Fruit fly (Drosophila melanogaster) whole organism, embryonic: Measurements from ENCODE around the gene CG32271.
A peak's percentile ranks its signal among the peaks of the same experiment; 100 is the strongest.

Experiments
- Awh ChIP-seq: fragments of 200-800 bp; sonication (Bioruptor generic); IDR thresholded peaks from 2 replicates; pipeline ENCODE4, ENCODE4 v1.3.6; 2022; ENCODE audit warnings: missing biosample characterization, missing genetic modification characterization
- Blimp-1 ChIP-seq: fragments of 200-800 bp; sonication (Bioruptor generic); optimal IDR thresholded peaks from 3 replicates; lab custom pipeline; 2018; ENCODE audit warnings: missing biosample characterization, missing genetic modification characterization, mild to moderate bottlenecking, moderate library complexity, missing genetic modification reagents
- CG10147 ChIP-seq: fragments of 200-800 bp; sonication (Bioruptor generic); optimal IDR thresholded peaks from 2 replicates; lab custom pipeline; 2019; ENCODE audit warnings: missing biosample characterization, mild to moderate bottlenecking, missing genetic modification characterization, moderate library complexity
- CG11093 ChIP-seq: fragments of 200-800 bp; sonication (Bioruptor generic); IDR thresholded peaks from 3 replicates; pipeline ENCODE4 v1.3.6; 2022; ENCODE audit warnings: missing biosample characterization, missing genetic modification characterization
- CG11398 ChIP-seq: fragments of 200-800 bp; sonication (Bioruptor generic); optimal IDR thresholded peaks from 2 replicates; lab custom pipeline; 2016; ENCODE audit warnings: missing biosample characterization, missing genetic modification characterization
- CG11504 ChIP-seq: fragments of 200-800 bp; sonication (Bioruptor generic); optimal IDR thresholded peaks from 3 replicates; lab custom pipeline; 2019; ENCODE audit warnings: missing biosample characterization, mild to moderate bottlenecking, missing genetic modification characterization, moderate library complexity
- CG11696 ChIP-seq: fragments of 200-800 bp; sonication (Bioruptor generic); IDR thresholded peaks from 2 replicates; pipeline ENCODE4 v1.3.6; 2022; ENCODE audit warnings: missing biosample characterization, missing genetic modification characterization
- CG14667 ChIP-seq: fragments of 200-800 bp; sonication (Bioruptor generic); IDR thresholded peaks from 2 replicates; pipeline ENCODE4 v1.3.6; 2022; ENCODE audit warnings: missing biosample characterization, missing genetic modification characterization
- CG14710 ChIP-seq: fragments of 200-800 bp; sonication (Bioruptor generic); optimal IDR thresholded peaks from 3 replicates; lab custom pipeline; 2019; ENCODE audit warnings: missing biosample characterization, mild to moderate bottlenecking, missing genetic modification characterization, moderate library complexity
- CG16813 ChIP-seq: fragments of 200-800 bp; sonication (Bioruptor generic); IDR thresholded peaks from 3 replicates; pipeline ENCODE4 v1.3.6; 2022; ENCODE audit warnings: missing biosample characterization, missing genetic modification characterization; ENCODE audit not compliant: partially characterized antibody
- CG16863 ChIP-seq: fragments of 200-800 bp; sonication (Bioruptor generic); optimal IDR thresholded peaks from 3 replicates; lab custom pipeline; 2016; ENCODE audit warnings: missing biosample characterization, missing genetic modification characterization
- CG17568 ChIP-seq: fragments of 200-800 bp; sonication (Bioruptor generic); optimal IDR thresholded peaks from 2 replicates; lab custom pipeline; 2018; ENCODE audit warnings: missing biosample characterization, mild to moderate bottlenecking, missing genetic modification characterization, moderate library complexity
- CG17829 ChIP-seq: fragments of 200-800 bp; optimal IDR thresholded peaks from 2 replicates; lab custom pipeline; 2019; ENCODE audit warnings: missing biosample characterization, mild to moderate bottlenecking, missing genetic modification characterization, moderate library complexity
- CG18262 ChIP-seq: fragments of 200-800 bp; optimal IDR thresholded peaks from 3 replicates; lab custom pipeline; 2019; ENCODE audit warnings: missing biosample characterization, mild to moderate bottlenecking, missing genetic modification characterization, moderate library complexity
- CG30403 ChIP-seq: fragments of 200-800 bp; sonication (Bioruptor generic); optimal IDR thresholded peaks from 3 replicates; lab custom pipeline; 2016; ENCODE audit warnings: missing biosample characterization, missing genetic modification characterization
- CG3065 ChIP-seq: fragments of 200-800 bp; sonication (Bioruptor generic); optimal IDR thresholded peaks from 2 replicates; lab custom pipeline; 2016; ENCODE audit warnings: missing biosample characterization, missing genetic modification characterization
- CG3281 ChIP-seq: fragments of 200-800 bp; sonication (Bioruptor generic); optimal IDR thresholded peaks from 3 replicates; lab custom pipeline; 2017; ENCODE audit warnings: missing biosample characterization, mild to moderate bottlenecking, missing genetic modification characterization
- CG33213 ChIP-seq: fragments of 200-800 bp; sonication (Bioruptor generic); optimal IDR thresholded peaks from 3 replicates; lab custom pipeline; 2016; ENCODE audit warnings: missing biosample characterization, missing genetic modification characterization
- CG6813 ChIP-seq: fragments of 200-800 bp; sonication (Bioruptor generic); optimal IDR thresholded peaks from 2 replicates; lab custom pipeline; 2017; ENCODE audit warnings: missing biosample characterization, missing genetic modification characterization, mild to moderate bottlenecking, moderate library complexity, missing genetic modification reagents
- CG7372 ChIP-seq: fragments of 200-800 bp; sonication (Bioruptor generic); IDR thresholded peaks from 2 replicates; pipeline ENCODE4 v1.3.6; 2022; ENCODE audit warnings: missing biosample characterization, missing genetic modification characterization
- CG7556 ChIP-seq: fragments of 200-800 bp; sonication (Bioruptor generic); optimal IDR thresholded peaks from 2 replicates; lab custom pipeline; 2017; ENCODE audit warnings: missing biosample characterization, mild to moderate bottlenecking, missing genetic modification characterization
- CG7987 ChIP-seq: fragments of 200-800 bp; sonication (Bioruptor generic); optimal IDR thresholded peaks from 2 replicates; lab custom pipeline; 2018; ENCODE audit warnings: missing biosample characterization, mild to moderate bottlenecking, missing genetic modification characterization, moderate library complexity
- CG8089 ChIP-seq: fragments of 200-800 bp; sonication (Bioruptor generic); optimal IDR thresholded peaks from 3 replicates; lab custom pipeline; 2016; ENCODE audit warnings: missing biosample characterization, missing genetic modification characterization
- CoRest ChIP-seq: fragments of 200-800 bp; sonication (Bioruptor generic); optimal IDR thresholded peaks from 3 replicates; lab custom pipeline; 2018; ENCODE audit warnings: missing biosample characterization, mild to moderate bottlenecking, missing genetic modification characterization, moderate library complexity
- D19A ChIP-seq: fragments of 200-800 bp; optimal IDR thresholded peaks from 3 replicates; lab custom pipeline; 2019; ENCODE audit warnings: missing biosample characterization, mild to moderate bottlenecking, missing genetic modification characterization, moderate library complexity
- Doc3 ChIP-seq: fragments of 200-800 bp; sonication (Bioruptor generic); IDR thresholded peaks from 3 replicates; pipeline ENCODE4 v1.3.6; 2022; ENCODE audit warnings: missing biosample characterization, missing genetic modification characterization; ENCODE audit not compliant: partially characterized antibody
- Dp ChIP-seq: fragments of 200-800 bp; sonication (Bioruptor generic); optimal IDR thresholded peaks from 2 replicates; lab custom pipeline; 2018; ENCODE audit warnings: missing biosample characterization, mild to moderate bottlenecking, missing genetic modification characterization, moderate library complexity
- Drgx ChIP-seq: fragments of 200-800 bp; sonication (Bioruptor generic); IDR thresholded peaks from 2 replicates; pipeline ENCODE4 v1.3.6; 2022; ENCODE audit warnings: missing biosample characterization, missing genetic modification characterization
- Fer2 ChIP-seq: fragments of 200-800 bp; sonication (Bioruptor generic); optimal IDR thresholded peaks from 2 replicates; lab custom pipeline; 2018; ENCODE audit warnings: missing biosample characterization, mild to moderate bottlenecking, missing genetic modification characterization, moderate library complexity
- Opbp ChIP-seq: fragments of 200-800 bp; sonication (Bioruptor generic); IDR thresholded peaks from 3 replicates; pipeline ENCODE4 v1.3.6; 2022; ENCODE audit warnings: missing biosample characterization, missing genetic modification characterization; ENCODE audit not compliant: partially characterized antibody
- Sox102F ChIP-seq: fragments of 200-800 bp; sonication (Bioruptor generic); optimal IDR thresholded peaks from 2 replicates; lab custom pipeline; 2018; ENCODE audit warnings: missing biosample characterization, mild to moderate bottlenecking, missing genetic modification characterization, moderate library complexity
- ap ChIP-seq: fragments of 200-800 bp; sonication (Bioruptor generic); IDR thresholded peaks from 2 replicates; pipeline ENCODE4 v1.3.6; 2022; ENCODE audit warnings: missing biosample characterization, missing genetic modification characterization
- ato ChIP-seq: fragments of 200-800 bp; sonication (Bioruptor generic); IDR thresholded peaks from 2 replicates; pipeline ENCODE4 v1.3.6; 2022; ENCODE audit warnings: missing biosample characterization, missing genetic modification characterization; ENCODE audit not compliant: partially characterized antibody
- cg ChIP-seq: fragments of 200-800 bp; sonication (Bioruptor generic); optimal IDR thresholded peaks from 3 replicates; lab custom pipeline; 2019; ENCODE audit warnings: missing biosample characterization, mild to moderate bottlenecking, missing genetic modification characterization, moderate library complexity
- crol ChIP-seq: fragments of 200-800 bp; sonication (Bioruptor generic); IDR thresholded peaks from 2 replicates; pipeline ENCODE4 v1.3.6; 2022; ENCODE audit warnings: missing biosample characterization, missing genetic modification characterization
- crp ChIP-seq, 2 experiments: fragments of 200-800 bp; sonication (Bioruptor generic); optimal IDR thresholded peaks; 2 replicates in 1 of 2; 3 replicates in 1 of 2; lab custom pipeline; 2017; ENCODE audit warnings: missing biosample characterization in 2 of 2, missing genetic modification characterization in 2 of 2, mild to moderate bottlenecking in 1 of 2, moderate library complexity in 1 of 2
- gcm2 ChIP-seq: fragments of 200-800 bp; sonication (Bioruptor generic); optimal IDR thresholded peaks from 2 replicates; lab custom pipeline; 2016; ENCODE audit warnings: missing biosample characterization, missing genetic modification characterization
- hbn ChIP-seq: fragments of 200-800 bp; sonication (Bioruptor generic); IDR thresholded peaks from 2 replicates; pipeline ENCODE4 v1.3.6; 2022; ENCODE audit warnings: missing biosample characterization, missing genetic modification characterization; ENCODE audit not compliant: partially characterized antibody
- ind ChIP-seq: fragments of 200-800 bp; sonication (Bioruptor generic); optimal IDR thresholded peaks from 3 replicates; lab custom pipeline; 2016; ENCODE audit warnings: missing biosample characterization, missing genetic modification characterization
- mam ChIP-seq: fragments of 200-800 bp; sonication (Bioruptor generic); optimal IDR thresholded peaks from 3 replicates; lab custom pipeline; 2016; ENCODE audit warnings: missing biosample characterization, missing genetic modification characterization
- mld ChIP-seq: fragments of 200-800 bp; sonication (Bioruptor generic); IDR thresholded peaks from 3 replicates; pipeline ENCODE4 v1.3.6; 2022; ENCODE audit warnings: missing biosample characterization, missing genetic modification characterization; ENCODE audit not compliant: partially characterized antibody
- org-1 ChIP-seq: fragments of 200-800 bp; sonication (Bioruptor generic); optimal IDR thresholded peaks from 2 replicates; lab custom pipeline; 2017; ENCODE audit warnings: missing biosample characterization, missing genetic modification characterization
- repo ChIP-seq: fragments of 200-800 bp; sonication (Bioruptor generic); optimal IDR thresholded peaks from 2 replicates; lab custom pipeline; 2016; ENCODE audit warnings: missing biosample characterization, missing genetic modification characterization
- run ChIP-seq: fragments of 200-800 bp; sonication (Bioruptor generic); optimal IDR thresholded peaks from 3 replicates; lab custom pipeline; 2018; ENCODE audit warnings: missing biosample characterization, mild to moderate bottlenecking, missing genetic modification characterization
- sens-2 ChIP-seq: fragments of 200-800 bp; sonication (Bioruptor generic); IDR thresholded peaks from 2 replicates; pipeline ENCODE4 v1.3.6; 2022; ENCODE audit warnings: missing biosample characterization, missing genetic modification characterization
- slbo ChIP-seq: fragments of 200-800 bp; sonication (Bioruptor generic); IDR thresholded peaks from 2 replicates; pipeline ENCODE4 v1.3.6; 2022; ENCODE audit warnings: missing biosample characterization, missing genetic modification characterization
- tx ChIP-seq: fragments of 200-800 bp; sonication (Bioruptor generic); optimal IDR thresholded peaks from 2 replicates; lab custom pipeline; 2016; ENCODE audit warnings: missing biosample characterization, missing genetic modification characterization
- unc-4 ChIP-seq: fragments of 200-800 bp; sonication (Bioruptor generic); IDR thresholded peaks from 2 replicates; pipeline ENCODE4 v1.3.6; 2022; ENCODE audit warnings: missing biosample characterization, missing genetic modification characterization; ENCODE audit not compliant: partially characterized antibody
- wor ChIP-seq: fragments of 200-800 bp; sonication (Bioruptor generic); IDR thresholded peaks from 2 replicates; pipeline ENCODE4 v1.3.6; 2022; ENCODE audit warnings: missing biosample characterization, missing genetic modification characterization

The CG32271 gene

dm6 chr3L:3192912-3193311 is 10.1 kb downstream of the CG32271 start, which contains the start of gene Hsp83 (continued):
- TF ChIP-seq CG16863 (GFP tag; lab: Kevin White, UChicago) (peak; percentile 90), CG17829 (tag; lab: Kevin White, UChicago) (peak; percentile 90), cg (GFP tag; lab: Kevin White, UChicago) (no peak), Doc3 (GFP tag; lab: Robert Waterston, UW) (no peak), CG8089 (peak; percentile 92), CG3065 (peak; percentile 94), CG18262 (peak; percentile 83), ind (GFP tag; lab: Kevin White, UChicago) (peak; percentile 84), sens-2 (GFP tag; lab: Robert Waterston, UW) (peak; percentile 97), CG14710 (peak; percentile 83), CG11696 (GFP tag; lab: Robert Waterston, UW) (peak; percentile 79), run (peak; percentile 91), CG7987 (peak; percentile 100), repo (GFP tag; lab: Kevin White, UChicago) (peak; percentile 94), CG11504 (tag; lab: Kevin White, UChicago) (peak; percentile 85), tx (peak; percentile 81), CG11093 (GFP tag; lab: Robert Waterston, UW) (peak; percentile 73; the same call in 2 of the 3 replicates), mld (no peak), CG17568 (GFP tag; lab: Kevin White, UChicago) (peak; percentile 99), Blimp-1 (GFP tag; lab: Kevin White, UChicago) (peak; percentile 79), wor (GFP tag; lab: Robert Waterston, UW) (peak; percentile 41; the same call in 1 of the 2 replicates), CG16813 (GFP tag; lab: Robert Waterston, UW) (no peak), ap (GFP tag; lab: Robert Waterston, UW) (peak; percentile 88), Drgx (GFP tag; lab: Robert Waterston, UW) (peak; percentile 87), gcm2 (peak; percentile 92), CoRest (tag; lab: Kevin White, UChicago) (peak; percentile 61), Sox102F (no peak), CG3281 (GFP tag; lab: Kevin White, UChicago) (peak; percentile 99), slbo (GFP tag; lab: Robert Waterston, UW) (peak; percentile 84), CG6813 (GFP tag; lab: Kevin White, UChicago) (peak; percentile 100), Fer2 (tag; lab: Kevin White, UChicago) (peak; percentile 91), CG7372 (GFP tag; lab: Robert Waterston, UW) (peak; percentile 85), unc-4 (GFP tag; lab: Robert Waterston, UW) (peak; percentile 0; the same call in 1 of the 2 replicates), hbn (GFP tag; lab: Robert Waterston, UW) (no peak), CG33213 (GFP tag; lab: Kevin White, UChicago) (peak; percentile 98), CG30403 (GFP tag; lab: Kevin White, UChicago) (peak; percentile 82), Awh (peak; percentile 92), D19A (tag; lab: Kevin White, UChicago) (peak; percentile 69), Opbp (peak; percentile 57; the same call in 2 of the 3 replicates), CG10147 (peak; percentile 88), Dp (GFP tag; lab: Kevin White, UChicago) (peak; percentile 94), CG7556 (GFP tag; lab: Kevin White, UChicago) (peak; percentile 88), CG14667 (GFP tag; lab: Robert Waterston, UW) (peak; percentile 31; the same call in 1 of the 2 replicates), org-1 (GFP tag; lab: Kevin White, UChicago) (peak; percentile 95), crol (peak; percentile 54; the same call in 1 of the 2 replicates), ato (GFP tag; lab: Robert Waterston, UW) (no peak), mam (GFP tag; lab: Kevin White, UChicago) (peak; percentile 79), CG11398 (GFP tag; lab: Kevin White, UChicago) (peak; percentile 95), crp (GFP tag; optimal IDR thresholded peaks at IDR 0.05; lab: Kevin White, UChicago) (no peak)
